Worm (Caenorhabditis elegans): ENCODE results near the gene F44E5.4.

- no peak for TF ChIP-seq W03F9.2 (tag; optimal IDR thresholded peaks at IDR 0.05)
- TF ChIP-seq him-1 (tag; optimal IDR thresholded peaks at IDR 0.05): no peak
Measured at ce11 chrII:11720819-11721218, 38.3 kb downstream of the F44E5.4 start.

Data from whole organism, L4/young adult.